Fruit fly (Drosophila melanogaster): Measurements from ENCODE around the gene CG8010.

Gene CG8010

DNA sequence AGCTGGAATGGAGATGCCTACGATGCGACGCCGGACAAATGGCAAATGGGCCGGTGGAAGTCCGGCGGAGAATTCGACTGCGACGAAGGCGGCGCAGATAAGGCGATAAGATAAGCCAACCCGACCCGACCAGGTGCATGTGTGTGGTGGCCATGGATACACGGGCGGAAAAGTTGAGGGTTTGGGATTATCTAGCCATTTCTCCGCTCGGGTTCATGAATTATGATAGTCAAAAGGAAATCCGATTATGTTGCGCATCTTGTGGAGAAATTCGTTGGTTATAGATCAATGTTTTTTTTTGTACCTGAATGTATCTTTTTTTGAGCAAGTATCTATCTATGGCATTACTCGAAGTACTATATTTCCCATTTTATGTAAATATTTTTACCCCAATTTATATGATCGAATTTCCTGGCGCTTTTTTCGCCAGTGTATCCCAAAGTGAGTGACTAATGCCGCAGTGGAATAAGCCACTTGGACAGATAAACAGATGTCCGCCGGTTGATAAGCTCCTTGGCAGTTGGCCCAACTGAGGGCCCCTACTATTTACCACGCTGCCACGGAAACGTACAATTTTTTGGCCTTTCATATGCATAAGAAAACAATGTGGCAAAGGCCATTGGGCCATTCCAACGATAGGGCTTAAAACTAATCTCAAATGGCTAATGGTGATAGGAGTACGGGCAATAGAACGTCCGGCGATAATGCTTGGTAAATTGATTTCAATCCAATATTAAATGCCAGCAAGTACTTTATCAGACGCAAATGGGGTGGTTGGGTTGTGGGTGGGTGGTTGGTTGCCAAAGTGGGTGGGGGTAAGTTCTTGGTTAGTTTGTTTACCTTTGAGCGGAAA lies 21.3 kb downstream of the CG8010 start, which contains the start of gene CG7992 (continued):
- TF ChIP-seq Dip3 (GFP tag; optimal IDR thresholded peaks at IDR 0.05): peak; percentile 65
- TF ChIP-seq so (GFP tag; IDR thresholded peaks at IDR 0.05): peak; percentile 52; the same call in 1 of the 3 replicates
- no peak for TF ChIP-seq sens-2 (GFP tag; IDR thresholded peaks at IDR 0.05)
- TF ChIP-seq Ets65A (GFP tag): no peak
- no peak for TF ChIP-seq aop (GFP tag; IDR thresholded peaks at IDR 0.05)
- peak; percentile 79 for TF ChIP-seq gem (tag; optimal IDR thresholded peaks at IDR 0.05)
- no peak for TF ChIP-seq nerfin-2 (GFP tag; IDR thresholded peaks at IDR 0.05; ENCODE audit: partially characterized antibody)
- no peak for TF ChIP-seq CG7372 (GFP tag; IDR thresholded peaks at IDR 0.05)
- TF ChIP-seq Doc3 (GFP tag; IDR thresholded peaks at IDR 0.05; ENCODE audit: partially characterized antibody): no peak
- no peak for TF ChIP-seq salm (tag; optimal IDR thresholded peaks at IDR 0.05)
- TF ChIP-seq jumu (GFP tag; optimal IDR thresholded peaks at IDR 0.05): peak; percentile 37
- no peak for TF ChIP-seq D (optimal IDR thresholded peaks at IDR 0.05)
- TF ChIP-seq D (GFP tag; optimal IDR thresholded peaks at IDR 0.05): no peak
- no peak for TF ChIP-seq CG17568 (GFP tag; optimal IDR thresholded peaks at IDR 0.05)
- peak; percentile 31 to 61 for TF ChIP-seq dpn (GFP tag; optimal IDR thresholded peaks at IDR 0.05)
- peak; percentile 15 for TF ChIP-seq Sry-δ (GFP tag; optimal IDR thresholded peaks at IDR 0.05)
- no peak for TF ChIP-seq CG8765 (GFP tag; IDR thresholded peaks at IDR 0.05)
- no peak for TF ChIP-seq CG7987 (GFP tag; optimal IDR thresholded peaks at IDR 0.05)
- TF ChIP-seq lbe (GFP tag; optimal IDR thresholded peaks at IDR 0.05): no peak
- TF ChIP-seq wor (GFP tag; IDR thresholded peaks at IDR 0.05): no peak
- TF ChIP-seq Side (GFP tag; optimal IDR thresholded peaks at IDR 0.05): peak; percentile 70
- no peak for TF ChIP-seq CG34422 (GFP tag; IDR thresholded peaks at IDR 0.05)
- no peak for TF ChIP-seq ase (GFP tag; IDR thresholded peaks at IDR 0.05)
- peak in 1 of 3 experiments; percentile 20 for TF ChIP-seq lola (GFP tag; optimal IDR thresholded peaks at IDR 0.05)
- peak; percentile 21 for TF ChIP-seq CG13123 (GFP tag; optimal IDR thresholded peaks at IDR 0.05)
- no peak for TF ChIP-seq Dp (GFP tag; optimal IDR thresholded peaks at IDR 0.05)
- no peak for TF ChIP-seq dmrt11E (tag; optimal IDR thresholded peaks at IDR 0.05)
- peak; percentile 6 for TF ChIP-seq CG6654 (GFP tag; optimal IDR thresholded peaks at IDR 0.05)
- no peak for TF ChIP-seq CG30431 (GFP tag; optimal IDR thresholded peaks at IDR 0.05)
- TF ChIP-seq sqz (GFP tag; optimal IDR thresholded peaks at IDR 0.05): no peak
- no peak for TF ChIP-seq E2f2 (GFP tag; IDR thresholded peaks at IDR 0.05)
- no peak for TF ChIP-seq CG14667 (GFP tag; IDR thresholded peaks at IDR 0.05)
- peak; percentile 19 for TF ChIP-seq HmgZ (tag; optimal IDR thresholded peaks at IDR 0.05)
- peak; percentile 65 for TF ChIP-seq grau (tag; optimal IDR thresholded peaks at IDR 0.05)
- TF ChIP-seq bab2 (GFP tag; optimal IDR thresholded peaks at IDR 0.05): peak; percentile 55
- TF ChIP-seq Adf1 (GFP tag; IDR thresholded peaks at IDR 0.05): peak; percentile 28; the same call in 1 of the 2 replicates
- TF ChIP-seq CG18599 (GFP tag; optimal IDR thresholded peaks at IDR 0.05): peak; percentile 74
- peak; percentile 15 for TF ChIP-seq emc (GFP tag; optimal IDR thresholded peaks at IDR 0.05)
- TF ChIP-seq gcm2 (GFP tag; optimal IDR thresholded peaks at IDR 0.05): no peak
- TF ChIP-seq Dll (GFP tag; IDR thresholded peaks at IDR 0.05; ENCODE audit: partially characterized antibody): no peak
- no peak for TF ChIP-seq CG43689 (GFP tag; IDR thresholded peaks at IDR 0.05)
- TF ChIP-seq HLH54F (GFP tag; optimal IDR thresholded peaks at IDR 0.05): peak; percentile 40
- TF ChIP-seq Awh (GFP tag; IDR thresholded peaks at IDR 0.05): no peak
- peak; percentile 25; the same call in 1 of the 3 replicates for TF ChIP-seq CG7357 (GFP tag; IDR thresholded peaks at IDR 0.05)
- no peak for TF ChIP-seq hbn (GFP tag; IDR thresholded peaks at IDR 0.05; ENCODE audit: partially characterized antibody)
- TF ChIP-seq al (GFP tag; IDR thresholded peaks at IDR 0.05): peak; percentile 46; the same call in 1 of the 2 replicates
- no peak for TF ChIP-seq Nf-YA (GFP tag; IDR thresholded peaks at IDR 0.05)
- peak; percentile 53 for TF ChIP-seq dm (GFP tag; optimal IDR thresholded peaks at IDR 0.05)
- no peak for TF ChIP-seq bigmax (GFP tag; optimal IDR thresholded peaks at IDR 0.05)
- no peak for TF ChIP-seq CG15696 (tag; optimal IDR thresholded peaks at IDR 0.05)
